Fruit fly (Drosophila melanogaster) whole organism, embryonic: Measurements from ENCODE around the gene CG9839.

Source experiments
- Abd-B ChIP-seq: fragments of 200-800 bp; sonication (Bioruptor generic); optimal IDR thresholded peaks from 2 replicates; lab custom pipeline; 2018; ENCODE audit warnings: missing biosample characterization, mild to moderate bottlenecking, missing genetic modification characterization, moderate library complexity
- Bdp1 ChIP-seq: fragments of 200-800 bp; sonication (Bioruptor generic); optimal IDR thresholded peaks from 3 replicates; lab custom pipeline; 2016; ENCODE audit warnings: missing biosample characterization, missing genetic modification characterization
- CG11398 ChIP-seq: fragments of 200-800 bp; sonication (Bioruptor generic); optimal IDR thresholded peaks from 2 replicates; lab custom pipeline; 2016; ENCODE audit warnings: missing biosample characterization, missing genetic modification characterization
- CG11456 ChIP-seq: fragments of 200-800 bp; sonication (Bioruptor generic); IDR thresholded peaks from 3 replicates; pipeline ENCODE4 v1.3.6; 2022; ENCODE audit warnings: missing biosample characterization, missing genetic modification characterization
- CG11560 ChIP-seq: fragments of 200-800 bp; sonication (Bioruptor generic); IDR thresholded peaks from 3 replicates; pipeline ENCODE4 v1.3.6; 2022; ENCODE audit warnings: missing biosample characterization, missing genetic modification characterization
- CG12071 ChIP-seq: fragments of 200-800 bp; sonication (Bioruptor generic); optimal IDR thresholded peaks from 3 replicates; lab custom pipeline; 2018; ENCODE audit warnings: missing biosample characterization, mild to moderate bottlenecking, missing genetic modification characterization
- CG12391 ChIP-seq: fragments of 200-800 bp; sonication (Bioruptor generic); optimal IDR thresholded peaks from 3 replicates; lab custom pipeline; 2018; ENCODE audit warnings: missing biosample characterization, mild to moderate bottlenecking, missing genetic modification characterization, moderate library complexity
- CG14050 ChIP-seq: fragments of 200-800 bp; sonication (Bioruptor generic); IDR thresholded peaks from 3 replicates; pipeline ENCODE4 v1.3.6; 2022; ENCODE audit warnings: missing biosample characterization, missing genetic modification characterization
- CG15073 ChIP-seq: fragments of 200-800 bp; sonication (Bioruptor generic); optimal IDR thresholded peaks from 2 replicates; lab custom pipeline; 2016; ENCODE audit warnings: missing biosample characterization, missing genetic modification characterization
- CG1603 ChIP-seq: fragments of 200-800 bp; sonication (Bioruptor generic); optimal IDR thresholded peaks from 2 replicates; lab custom pipeline; 2019; ENCODE audit warnings: missing biosample characterization, mild to moderate bottlenecking, missing genetic modification characterization, moderate library complexity
- CG18011 ChIP-seq: fragments of 200-800 bp; sonication (Bioruptor generic); optimal IDR thresholded peaks from 2 replicates; lab custom pipeline; 2017; ENCODE audit warnings: missing biosample characterization, missing genetic modification characterization, mild to moderate bottlenecking, moderate library complexity, missing genotype
- CG18599 ChIP-seq: fragments of 200-800 bp; sonication (Bioruptor generic); optimal IDR thresholded peaks from 3 replicates; lab custom pipeline; 2017; ENCODE audit warnings: missing biosample characterization, missing genetic modification characterization, mild to moderate bottlenecking, moderate library complexity, missing genetic modification reagents
- CG31388 ChIP-seq: fragments of 200-800 bp; sonication (Bioruptor generic); optimal IDR thresholded peaks from 2 replicates; lab custom pipeline; 2016; ENCODE audit warnings: missing biosample characterization, missing genetic modification characterization
- CG32532 ChIP-seq: fragments of 200-800 bp; sonication (Bioruptor generic); IDR thresholded peaks from 2 replicates; pipeline ENCODE4 v1.3.6; 2022; ENCODE audit warnings: missing biosample characterization, missing genetic modification characterization
- CG5953 ChIP-seq: fragments of 200-800 bp; sonication (Bioruptor generic); IDR thresholded peaks from 2 replicates; pipeline ENCODE4 v1.3.6; 2022; ENCODE audit warnings: missing biosample characterization, missing genetic modification characterization
- CG6683 ChIP-seq: fragments of 200-800 bp; sonication (Bioruptor generic); optimal IDR thresholded peaks from 2 replicates; lab custom pipeline; 2017; ENCODE audit warnings: missing biosample characterization, mild to moderate bottlenecking, missing genetic modification characterization, missing genetic modification reagents
- CG7839 ChIP-seq: fragments of 200-800 bp; sonication (Bioruptor generic); optimal IDR thresholded peaks from 3 replicates; lab custom pipeline; 2018; ENCODE audit warnings: missing biosample characterization, mild to moderate bottlenecking, missing genetic modification characterization, moderate library complexity
- CG8359 ChIP-seq: fragments of 200-800 bp; sonication (Bioruptor generic); optimal IDR thresholded peaks from 2 replicates; lab custom pipeline; 2017; ENCODE audit warnings: missing biosample characterization, mild to moderate bottlenecking, missing genetic modification characterization, borderline replicate concordance
- D19A ChIP-seq: fragments of 200-800 bp; optimal IDR thresholded peaks from 3 replicates; lab custom pipeline; 2019; ENCODE audit warnings: missing biosample characterization, mild to moderate bottlenecking, missing genetic modification characterization, moderate library complexity
- Dbx ChIP-seq: fragments of 200-800 bp; sonication (Bioruptor generic); IDR thresholded peaks from 3 replicates; pipeline ENCODE4 v1.3.6; 2022; ENCODE audit warnings: missing biosample characterization, missing genetic modification characterization
- Dip2 ChIP-seq: fragments of 200-800 bp; sonication (Bioruptor generic); IDR thresholded peaks from 2 replicates; pipeline ENCODE4 v1.3.6; 2022; ENCODE audit warnings: missing biosample characterization, missing genetic modification characterization
- Dll ChIP-seq: fragments of 200-800 bp; sonication (Bioruptor generic); IDR thresholded peaks from 4 replicates; pipeline ENCODE4 v1.3.6; 2022; ENCODE audit warnings: missing biosample characterization, missing genetic modification characterization; ENCODE audit not compliant: partially characterized antibody
- ERR ChIP-seq: fragments of 200-800 bp; sonication (Bioruptor generic); optimal IDR thresholded peaks from 2 replicates; lab custom pipeline; 2016; ENCODE audit warnings: missing biosample characterization, missing genetic modification characterization
- HLH54F ChIP-seq: fragments of 200-800 bp; sonication (Bioruptor generic); optimal IDR thresholded peaks from 3 replicates; lab custom pipeline; 2016; ENCODE audit warnings: missing biosample characterization, missing genetic modification characterization
- Rfx ChIP-seq: fragments of 200-800 bp; sonication (Bioruptor generic); IDR thresholded peaks from 2 replicates; pipeline ENCODE4 v1.3.6; 2022; ENCODE audit warnings: missing biosample characterization, missing genetic modification characterization
- Sry-β ChIP-seq: fragments of 200-800 bp; sonication (Bioruptor generic); optimal IDR thresholded peaks from 2 replicates; lab custom pipeline; 2018; ENCODE audit warnings: missing biosample characterization, mild to moderate bottlenecking, missing genetic modification characterization, moderate library complexity
- Xbp1 ChIP-seq: fragments of 200-800 bp; sonication (Bioruptor generic); optimal IDR thresholded peaks from 3 replicates; lab custom pipeline; 2016; ENCODE audit warnings: missing biosample characterization, mild to moderate bottlenecking, missing genetic modification characterization
- bigmax ChIP-seq: fragments of 200-800 bp; sonication (Bioruptor generic); optimal IDR thresholded peaks from 2 replicates; lab custom pipeline; 2018; ENCODE audit warnings: missing biosample characterization, mild to moderate bottlenecking, missing genetic modification characterization
- chif ChIP-seq, 2 experiments: fragments of 200-800 bp; sonication (Bioruptor generic); optimal IDR thresholded peaks; 3 replicates each; lab custom pipeline; 2016; ENCODE audit warnings: missing biosample characterization in 2 of 2, missing genetic modification characterization in 2 of 2
- dmrt11E ChIP-seq: fragments of 200-800 bp; sonication (Bioruptor generic); optimal IDR thresholded peaks from 3 replicates; lab custom pipeline; 2018; ENCODE audit warnings: missing biosample characterization, mild to moderate bottlenecking, missing genetic modification characterization, moderate library complexity
- gfzf ChIP-seq: fragments of 200-800 bp; sonication (Bioruptor generic); optimal IDR thresholded peaks from 2 replicates; lab custom pipeline; 2016; ENCODE audit warnings: missing biosample characterization, mild to moderate bottlenecking, missing genetic modification characterization, moderate library complexity
- gro ChIP-seq: fragments of 200-800 bp; sonication (Bioruptor generic); optimal IDR thresholded peaks from 2 replicates; lab custom pipeline; 2016; ENCODE audit warnings: missing biosample characterization, missing genetic modification characterization
- gsb-n ChIP-seq: fragments of 200-800 bp; sonication (Bioruptor generic); optimal IDR thresholded peaks from 3 replicates; lab custom pipeline; 2018; ENCODE audit warnings: missing biosample characterization, mild to moderate bottlenecking, missing genetic modification characterization
- gt ChIP-seq: fragments of 200-800 bp; sonication (Bioruptor generic); IDR thresholded peaks from 2 replicates; pipeline ENCODE4 v1.3.6; 2022; ENCODE audit warnings: missing biosample characterization, missing genetic modification characterization
- kni ChIP-seq: fragments of 200-800 bp; sonication (Bioruptor generic); optimal IDR thresholded peaks from 3 replicates; lab custom pipeline; 2017; ENCODE audit warnings: mild to moderate bottlenecking, missing biosample characterization, missing genetic modification reagents, missing genetic modification characterization
- org-1 ChIP-seq: fragments of 200-800 bp; sonication (Bioruptor generic); optimal IDR thresholded peaks from 2 replicates; lab custom pipeline; 2017; ENCODE audit warnings: missing biosample characterization, missing genetic modification characterization
- rib ChIP-seq: fragments of 200-800 bp; sonication (Bioruptor generic); IDR thresholded peaks from 2 replicates; pipeline ENCODE4 v1.3.6; 2022; ENCODE audit warnings: missing biosample characterization, missing genetic modification characterization
- sc ChIP-seq, 3 experiments: fragments of >200 bp in 2 of 3; fragments of 200-800 bp in 1 of 3; sonication (Bioruptor generic) in 1 of 3; optimal IDR thresholded peaks; 2 replicates in 2 of 3; 3 replicates in 1 of 3; lab custom pipeline; 2017; ENCODE audit warnings: mild to moderate bottlenecking in 1 of 3, missing biosample characterization in 1 of 3, missing genetic modification characterization in 1 of 3, missing genetic modification reagents in 1 of 3
- sd ChIP-seq: fragments of 200-800 bp; sonication (Bioruptor generic); optimal IDR thresholded peaks from 3 replicates; lab custom pipeline; 2018; ENCODE audit warnings: missing biosample characterization, mild to moderate bottlenecking, missing genetic modification characterization, moderate library complexity
- slp2 ChIP-seq: fragments of 200-800 bp; sonication (Bioruptor generic); optimal IDR thresholded peaks from 2 replicates; lab custom pipeline; 2016; ENCODE audit warnings: missing biosample characterization, missing genetic modification characterization
- so ChIP-seq: fragments of 200-800 bp; sonication (Bioruptor generic); IDR thresholded peaks from 3 replicates; pipeline ENCODE4 v1.3.6; 2022; ENCODE audit warnings: missing biosample characterization, missing genetic modification characterization
- sob ChIP-seq: fragments of 200-800 bp; sonication (Bioruptor generic); IDR thresholded peaks from 2 replicates; pipeline ENCODE4 v1.3.6; 2022; ENCODE audit warnings: missing biosample characterization, missing genetic modification characterization
- sqz ChIP-seq: fragments of 200-800 bp; sonication (Bioruptor generic); optimal IDR thresholded peaks from 3 replicates; lab custom pipeline; 2018; ENCODE audit warnings: missing biosample characterization, mild to moderate bottlenecking, missing genetic modification characterization
- ssp ChIP-seq: fragments of 200-800 bp; sonication (Bioruptor generic); IDR thresholded peaks from 2 replicates; pipeline ENCODE4 v1.3.6; 2022; ENCODE audit warnings: missing biosample characterization, missing genetic modification characterization
- tgo ChIP-seq: fragments of 200-800 bp; sonication (Bioruptor generic); IDR thresholded peaks from 3 replicates; pipeline ENCODE4 v1.3.6; 2022; ENCODE audit warnings: missing biosample characterization, missing genetic modification characterization
- tin ChIP-seq: fragments of 200-800 bp; sonication (Bioruptor generic); optimal IDR thresholded peaks from 3 replicates; lab custom pipeline; 2016; ENCODE audit warnings: missing biosample characterization, missing genetic modification characterization
- twi ChIP-seq: fragments of 200-800 bp; optimal IDR thresholded peaks from 2 replicates; lab custom pipeline; 2019; ENCODE audit warnings: missing biosample characterization, mild to moderate bottlenecking, missing genetic modification characterization, moderate library complexity
- z ChIP-seq: fragments of 200-800 bp; sonication (Bioruptor generic); IDR thresholded peaks from 3 replicates; pipeline ENCODE4 v1.3.6; 2022; ENCODE audit warnings: missing biosample characterization, missing genetic modification characterization
- zen2 ChIP-seq: fragments of 200-800 bp; sonication (Bioruptor generic); IDR thresholded peaks from 3 replicates; pipeline ENCODE4 v1.3.6; 2022; ENCODE audit warnings: missing biosample characterization, missing genetic modification characterization; ENCODE audit not compliant: partially characterized antibody

Gene CG9839

dm6 chr3R:8849373-8850228, 44.0 kb upstream of the CG9839 start (continued):
- TF ChIP-seq CG18599 (GFP tag; lab: Kevin White, UChicago) (no peak), kni (GFP tag; lab: Kevin White, UChicago) (peak; percentile 70), Bdp1 (GFP tag; lab: Kevin White, UChicago) (no peak), tgo (GFP tag; lab: Robert Waterston, UW) (no peak), CG11560 (tag; lab: Robert Waterston, UW) (no peak), Abd-B (no peak), tin (peak; percentile 16), CG14050 (GFP tag; lab: Robert Waterston, UW) (no peak), bigmax (GFP tag; lab: Kevin White, UChicago) (no peak), Dbx (GFP tag; lab: Robert Waterston, UW) (no peak), Dll (GFP tag; lab: Robert Waterston, UW) (no peak), ERR (GFP tag; lab: Kevin White, UChicago) (no peak), zen2 (no peak), CG8359 (GFP tag; lab: Kevin White, UChicago) (no peak), gro (GFP tag; lab: Kevin White, UChicago) (no peak), CG32532 (GFP tag; lab: Robert Waterston, UW) (no peak), gsb-n (tag; lab: Kevin White, UChicago) (peak; percentile 49), sc (optimal IDR thresholded peaks at IDR 0.05; lab: Kevin White, UChicago) (no peak), sc (GFP tag; optimal IDR thresholded peaks at IDR 0.05; lab: Kevin White, UChicago) (no peak), slp2 (GFP tag; lab: Kevin White, UChicago) (no peak), z (peak; percentile 75; the same call in 2 of the 3 replicates), Rfx (GFP tag; lab: Robert Waterston, UW) (no peak), sob (GFP tag; lab: Robert Waterston, UW) (no peak), CG15073 (GFP tag; lab: Kevin White, UChicago) (no peak), chif (GFP tag; optimal IDR thresholded peaks at IDR 0.05; lab: Kevin White, UChicago) (peak in 1 of 2 experiments; percentile 23), CG31388 (no peak), Sry-β (GFP tag; lab: Kevin White, UChicago) (no peak), org-1 (GFP tag; lab: Kevin White, UChicago) (no peak), CG6683 (GFP tag; lab: Kevin White, UChicago) (no peak), sqz (peak; percentile 7), CG12391 (tag; lab: Kevin White, UChicago) (peak; percentile 65), HLH54F (GFP tag; lab: Kevin White, UChicago) (no peak), CG5953 (GFP tag; lab: Robert Waterston, UW) (no peak), CG18011 (GFP tag; lab: Kevin White, UChicago) (no peak), CG1603 (tag; lab: Kevin White, UChicago) (peak; percentile 69), D19A (tag; lab: Kevin White, UChicago) (peak; percentile 25), twi (peak; percentile 100), gt (no peak), ssp (GFP tag; lab: Robert Waterston, UW) (no peak), CG11456 (GFP tag; lab: Robert Waterston, UW) (no peak), CG12071 (no peak), rib (GFP tag; lab: Robert Waterston, UW) (no peak), CG7839 (tag; lab: Kevin White, UChicago) (peak; percentile 43), sd (no peak), Dip2 (GFP tag; lab: Robert Waterston, UW) (no peak), CG11398 (GFP tag; lab: Kevin White, UChicago) (no peak), gfzf (GFP tag; lab: Kevin White, UChicago) (no peak), dmrt11E (tag; lab: Kevin White, UChicago) (peak; percentile 76), Xbp1 (GFP tag; lab: Kevin White, UChicago) (peak; percentile 38), so (GFP tag; lab: Robert Waterston, UW) (0 out of 3 replicates have a peak, but pooled peaks have one; percentile 47)
